Fruit fly (Drosophila melanogaster): ENCODE results near the gene CG5111.

Gene CG5111

dm6 chr3R:25489116-25489515 lies 17.0 kb upstream of the CG5111 start (continued):
- TF ChIP-seq gce (GFP tag; IDR thresholded peaks at IDR 0.05) (no peak), CG1647 (GFP tag; optimal IDR thresholded peaks at IDR 0.05) (no peak), Mrtf (GFP tag; IDR thresholded peaks at IDR 0.05) (no peak), Hr39 (optimal IDR thresholded peaks at IDR 0.05) (no peak), Ets65A (GFP tag) (peak; percentile 55), D19A (tag; optimal IDR thresholded peaks at IDR 0.05) (peak; percentile 69), CG10979 (tag; optimal IDR thresholded peaks at IDR 0.05) (peak; percentile 67), D (optimal IDR thresholded peaks at IDR 0.05) (no peak), D (GFP tag; optimal IDR thresholded peaks at IDR 0.05) (peak; percentile 57), CG12659 (GFP tag; optimal IDR thresholded peaks at IDR 0.05) (no peak), Max (GFP tag; optimal IDR thresholded peaks at IDR 0.05) (peak; percentile 29), lilli (GFP tag; optimal IDR thresholded peaks at IDR 0.05) (no peak), Atf6 (GFP tag; IDR thresholded peaks at IDR 0.05) (no peak), CG6683 (GFP tag; optimal IDR thresholded peaks at IDR 0.05) (no peak), caup (GFP tag; optimal IDR thresholded peaks at IDR 0.05; ENCODE audit: severe bottlenecking) (peak; percentile 61), E2f1 (GFP tag; IDR thresholded peaks at IDR 0.05) (peak; percentile 45; the same call in 1 of the 2 replicates), repo (GFP tag; optimal IDR thresholded peaks at IDR 0.05) (no peak), twi (tag; optimal IDR thresholded peaks at IDR 0.05) (no peak), mld (GFP tag; IDR thresholded peaks at IDR 0.05; ENCODE audit: partially characterized antibody) (no peak), CG17912 (GFP tag; optimal IDR thresholded peaks at IDR 0.05) (no peak), CG17186 (GFP tag; optimal IDR thresholded peaks at IDR 0.05) (no peak), Fer1 (GFP tag; optimal IDR thresholded peaks at IDR 0.05) (peak; percentile 60), Trl (optimal IDR thresholded peaks at IDR 0.05) (no peak), Trl (GFP tag; optimal IDR thresholded peaks at IDR 0.05) (no peak), CG2202 (tag; optimal IDR thresholded peaks at IDR 0.05) (no peak), Dip2 (GFP tag; IDR thresholded peaks at IDR 0.05) (no peak), sug (tag; optimal IDR thresholded peaks at IDR 0.05) (no peak), usp (GFP tag; optimal IDR thresholded peaks at IDR 0.05) (no peak), CG3847 (GFP tag; IDR thresholded peaks at IDR 0.05) (no peak), crol (GFP tag; IDR thresholded peaks at IDR 0.05) (no peak), hbn (GFP tag; IDR thresholded peaks at IDR 0.05; ENCODE audit: partially characterized antibody) (no peak), pzg (GFP tag; optimal IDR thresholded peaks at IDR 0.05) (no peak), CG10654 (GFP tag; optimal IDR thresholded peaks at IDR 0.05) (peak; percentile 39), CG5245 (GFP tag; optimal IDR thresholded peaks at IDR 0.05) (peak; percentile 63), unpg (GFP tag; optimal IDR thresholded peaks at IDR 0.05) (peak; percentile 75), Stat92E (GFP tag; optimal IDR thresholded peaks at IDR 0.05) (no peak), CG1603 (tag; optimal IDR thresholded peaks at IDR 0.05) (peak; percentile 23), CG12942 (GFP tag; optimal IDR thresholded peaks at IDR 0.05) (no peak), HLH4C (GFP tag; IDR thresholded peaks at IDR 0.05; ENCODE audit: partially characterized antibody) (no peak), Chrac-16 (GFP tag; optimal IDR thresholded peaks at IDR 0.05) (peak; percentile 34), YL-1 (GFP tag; optimal IDR thresholded peaks at IDR 0.05) (no peak), CG8924 (tag; optimal IDR thresholded peaks at IDR 0.05) (peak; percentile 68), Opbp (GFP tag; IDR thresholded peaks at IDR 0.05; ENCODE audit: partially characterized antibody) (no peak), BEAF-32 (GFP tag; optimal IDR thresholded peaks at IDR 0.05) (no peak), pros (GFP tag; optimal IDR thresholded peaks at IDR 0.05) (no peak), CG34224 (GFP tag; IDR thresholded peaks at IDR 0.05; ENCODE audit: partially characterized antibody) (no peak), peb (GFP tag; IDR thresholded peaks at IDR 0.05) (no peak), CG9932 (GFP tag; IDR thresholded peaks at IDR 0.05) (no peak), CG6689 (GFP tag; IDR thresholded peaks at IDR 0.05) (peak; percentile 62), Deaf1 (tag; optimal IDR thresholded peaks at IDR 0.05) (no peak), CG7372 (GFP tag; IDR thresholded peaks at IDR 0.05) (0 out of 2 replicates have a peak, but pooled peaks have one; percentile 9), CG31441 (GFP tag; IDR thresholded peaks at IDR 0.05) (peak; percentile 78)

All from whole organism, embryonic.